Fruit fly (Drosophila melanogaster) whole organism, pupa: Measurements from ENCODE around the gene Kaz1-ORFB.

Source experiments
- CG12605 ChIP-seq: fragments of 200-800 bp; sonication (Bioruptor generic); IDR thresholded peaks from 2 replicates; pipeline ENCODE4 v1.3.6; 2022; ENCODE audit warnings: missing biosample characterization, missing genetic modification characterization
- CG13204 ChIP-seq: fragments of 200-800 bp; sonication (Bioruptor generic); optimal IDR thresholded peaks from 2 replicates; lab custom pipeline; 2018; ENCODE audit warnings: missing biosample characterization, mild to moderate bottlenecking, missing genetic modification characterization, moderate library complexity
- CG15710 ChIP-seq: fragments of 200-800 bp; sonication (Bioruptor generic); optimal IDR thresholded peaks from 2 replicates; lab custom pipeline; 2018; ENCODE audit warnings: missing biosample characterization, mild to moderate bottlenecking, missing genetic modification characterization, moderate library complexity
- CG17806 ChIP-seq: fragments of 200-800 bp; sonication (Bioruptor generic); optimal IDR thresholded peaks from 2 replicates; lab custom pipeline; 2018; ENCODE audit warnings: missing biosample characterization, mild to moderate bottlenecking, missing genetic modification characterization, moderate library complexity
- CG34367 ChIP-seq: fragments of 200-800 bp; sonication (Bioruptor generic); optimal IDR thresholded peaks from 2 replicates; lab custom pipeline; 2018; ENCODE audit warnings: missing biosample characterization, mild to moderate bottlenecking, missing genetic modification characterization
- CG4496 ChIP-seq: fragments of 200-800 bp; sonication (Bioruptor generic); IDR thresholded peaks from 3 replicates; pipeline ENCODE4 v1.3.6; 2022; ENCODE audit warnings: missing biosample characterization, missing genetic modification characterization
- CG8159 ChIP-seq: fragments of 200-800 bp; sonication (Bioruptor generic); optimal IDR thresholded peaks from 3 replicates; lab custom pipeline; 2018; ENCODE audit warnings: missing biosample characterization, mild to moderate bottlenecking, missing genetic modification characterization, moderate library complexity
- CG8301 ChIP-seq: fragments of 200-800 bp; sonication (Bioruptor generic); optimal IDR thresholded peaks from 2 replicates; lab custom pipeline; 2018; ENCODE audit warnings: missing biosample characterization, mild to moderate bottlenecking, missing genetic modification characterization
- CG9948 ChIP-seq: fragments of 200-800 bp; sonication (Bioruptor generic); optimal IDR thresholded peaks from 2 replicates; lab custom pipeline; 2018; ENCODE audit warnings: missing biosample characterization, mild to moderate bottlenecking, missing genetic modification characterization, moderate library complexity
- D1 ChIP-seq: fragments of 200-800 bp; sonication (Bioruptor generic); optimal IDR thresholded peaks from 2 replicates; lab custom pipeline; 2018; ENCODE audit warnings: missing biosample characterization, mild to moderate bottlenecking, missing genetic modification characterization, moderate library complexity
- EcR ChIP-seq: fragments of 200-800 bp; sonication (Bioruptor generic); optimal IDR thresholded peaks from 3 replicates; lab custom pipeline; 2019; ENCODE audit warnings: missing biosample characterization, missing genetic modification characterization, mild to moderate bottlenecking, moderate library complexity, missing genetic modification reagents
- Ets98B ChIP-seq: fragments of 200-800 bp; sonication (Bioruptor generic); IDR thresholded peaks from 2 replicates; pipeline ENCODE4 v1.3.6; 2022; ENCODE audit warnings: missing biosample characterization, missing genetic modification characterization
- Pif1A ChIP-seq: fragments of 200-800 bp; sonication (Bioruptor generic); optimal IDR thresholded peaks from 3 replicates; lab custom pipeline; 2016; ENCODE audit warnings: missing biosample characterization, missing genetic modification characterization
- Pif1B ChIP-seq: fragments of 200-800 bp; sonication (Bioruptor generic); optimal IDR thresholded peaks from 3 replicates; lab custom pipeline; 2016; ENCODE audit warnings: missing biosample characterization, missing genetic modification characterization
- Snoo ChIP-seq: fragments of 200-800 bp; sonication (Bioruptor generic); optimal IDR thresholded peaks from 3 replicates; lab custom pipeline; 2017; ENCODE audit warnings: missing biosample characterization, mild to moderate bottlenecking, missing genetic modification characterization, inconsistent platforms
- fd96Ca ChIP-seq: fragments of 200-800 bp; sonication (Bioruptor generic); IDR thresholded peaks from 3 replicates; pipeline ENCODE4 v1.3.6; 2022; ENCODE audit warnings: missing biosample characterization, missing genetic modification characterization
- gl ChIP-seq: fragments of 200-800 bp; sonication (Bioruptor generic); optimal IDR thresholded peaks from 2 replicates; lab custom pipeline; 2018; ENCODE audit warnings: missing biosample characterization, mild to moderate bottlenecking, missing genetic modification characterization
- rn ChIP-seq: fragments of 200-800 bp; sonication (Bioruptor generic); IDR thresholded peaks from 2 replicates; pipeline ENCODE4 v1.3.6; 2022; ENCODE audit warnings: missing biosample characterization, missing genetic modification characterization

Gene Kaz1-ORFB

dm6 chr3L:262724-263177 is 46.3 kb downstream of the Kaz1-ORFB start:
- TF ChIP-seq fd96Ca (0 out of 3 replicates have a peak, but pooled peaks have one; percentile 16), CG9948 (tag; lab: Kevin White, UChicago) (no peak), EcR (peak; percentile 44), CG4496 (GFP tag; lab: Robert Waterston, UW) (0 out of 3 replicates have a peak, but pooled peaks have one; percentile 29)

dm6 chr3L:263500-264377 is 47.3 kb downstream of the Kaz1-ORFB start:
- TF ChIP-seq CG12605 (no peak), CG8159 (tag; lab: Kevin White, UChicago) (no peak), CG9948 (tag; lab: Kevin White, UChicago) (no peak), fd96Ca (0 out of 3 replicates have a peak, but pooled peaks have one; percentile 33), Snoo (tag; lab: Kevin White, UChicago) (no peak)
- TF ChIP-seq, all 21 proteins: peak for 1

- peak; percentile 16 for TF ChIP-seq Pif1B (GFP tag; lab: Kevin White, UChicago)
- TF ChIP-seq CG8159 (tag; lab: Kevin White, UChicago): peak; percentile 7
- peak; percentile 41; the same call in 1 of the 3 replicates for TF ChIP-seq CG4496 (GFP tag; lab: Robert Waterston, UW)
- peak; percentile 13 for TF ChIP-seq CG15710
- TF ChIP-seq D1: no peak
- TF ChIP-seq Pif1A (GFP tag; lab: Kevin White, UChicago): no peak
Observed at dm6 chr3L:264378-265151, 48.1 kb downstream of the Kaz1-ORFB start, which contains the start of the genes Tudor-SN and mRpL17. Gene Tudor-SN (minus strand): TSS chr3L:264380. Gene mRpL17 (plus strand): TSS chr3L:264779.

- TF ChIP-seq CG8301 (tag; lab: Kevin White, UChicago) (no peak), CG34367 (no peak), CG9948 (tag; lab: Kevin White, UChicago) (no peak), CG12605 (no peak), rn (GFP tag; lab: Robert Waterston, UW) (no peak), Snoo (tag; lab: Kevin White, UChicago) (no peak), CG8159 (tag; lab: Kevin White, UChicago) (no peak), CG13204 (GFP tag; lab: Kevin White, UChicago) (no peak), Ets98B (GFP tag; lab: Robert Waterston, UW) (no peak)
Observed at dm6 chr3L:265808-266207, 49.4 kb downstream of the Kaz1-ORFB start, which contains the start of gene CG34263. Gene CG34263 (minus strand): TSS chr3L:265908.

- no peak for TF ChIP-seq CG12605
- TF ChIP-seq CG4496 (GFP tag; lab: Robert Waterston, UW): 0 out of 3 replicates have a peak, but pooled peaks have one; percentile 18
- TF ChIP-seq, all 21 proteins: peak for 1
Observed at dm6 chr3L:267083-267482, 50.7 kb downstream of the Kaz1-ORFB start, which contains the start of gene miple1. Gene miple1 (plus strand): TSS chr3L:267299.

- TF ChIP-seq gl (tag; lab: Kevin White, UChicago) (no peak), rn (GFP tag; lab: Robert Waterston, UW) (no peak), Pif1B (GFP tag; lab: Kevin White, UChicago) (no peak), CG9948 (tag; lab: Kevin White, UChicago) (no peak), fd96Ca (no peak), EcR (no peak), CG17806 (tag; lab: Kevin White, UChicago) (no peak), CG8301 (tag; lab: Kevin White, UChicago) (no peak), CG34367 (no peak), Ets98B (GFP tag; lab: Robert Waterston, UW) (no peak), CG4496 (GFP tag; lab: Robert Waterston, UW) (no peak)
Observed at dm6 chr3L:267618-268017, 51.2 kb downstream of the Kaz1-ORFB start.
